Fruit fly (Drosophila melanogaster): ENCODE data around the gene Rchy1.

Rchy1 gene

DNA sequence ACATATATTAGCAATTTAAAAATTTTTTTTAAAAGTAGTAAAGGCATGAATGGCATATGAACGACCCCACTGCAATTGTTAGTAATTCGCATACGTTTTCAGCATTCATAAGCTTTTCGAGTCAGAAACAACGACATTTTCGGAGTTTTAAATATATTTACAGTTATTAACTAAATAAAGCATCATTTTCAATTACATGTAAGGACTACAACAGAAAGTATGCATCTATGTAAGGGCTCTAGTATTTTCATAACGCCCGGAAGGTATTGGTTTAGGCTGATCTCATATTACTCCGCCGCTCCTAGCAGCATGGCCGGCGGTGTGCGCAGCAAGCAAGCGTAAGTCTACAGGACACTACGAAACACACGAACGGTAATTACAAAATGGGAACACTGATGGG, 8.8 kb upstream of the Rchy1 start:
- TF ChIP-seq CG32121 (GFP tag; IDR thresholded peaks at IDR 0.05) (no peak), CG10348 (GFP tag; IDR thresholded peaks at IDR 0.05) (no peak), CG12605 (GFP tag; IDR thresholded peaks at IDR 0.05) (no peak)

DNA sequence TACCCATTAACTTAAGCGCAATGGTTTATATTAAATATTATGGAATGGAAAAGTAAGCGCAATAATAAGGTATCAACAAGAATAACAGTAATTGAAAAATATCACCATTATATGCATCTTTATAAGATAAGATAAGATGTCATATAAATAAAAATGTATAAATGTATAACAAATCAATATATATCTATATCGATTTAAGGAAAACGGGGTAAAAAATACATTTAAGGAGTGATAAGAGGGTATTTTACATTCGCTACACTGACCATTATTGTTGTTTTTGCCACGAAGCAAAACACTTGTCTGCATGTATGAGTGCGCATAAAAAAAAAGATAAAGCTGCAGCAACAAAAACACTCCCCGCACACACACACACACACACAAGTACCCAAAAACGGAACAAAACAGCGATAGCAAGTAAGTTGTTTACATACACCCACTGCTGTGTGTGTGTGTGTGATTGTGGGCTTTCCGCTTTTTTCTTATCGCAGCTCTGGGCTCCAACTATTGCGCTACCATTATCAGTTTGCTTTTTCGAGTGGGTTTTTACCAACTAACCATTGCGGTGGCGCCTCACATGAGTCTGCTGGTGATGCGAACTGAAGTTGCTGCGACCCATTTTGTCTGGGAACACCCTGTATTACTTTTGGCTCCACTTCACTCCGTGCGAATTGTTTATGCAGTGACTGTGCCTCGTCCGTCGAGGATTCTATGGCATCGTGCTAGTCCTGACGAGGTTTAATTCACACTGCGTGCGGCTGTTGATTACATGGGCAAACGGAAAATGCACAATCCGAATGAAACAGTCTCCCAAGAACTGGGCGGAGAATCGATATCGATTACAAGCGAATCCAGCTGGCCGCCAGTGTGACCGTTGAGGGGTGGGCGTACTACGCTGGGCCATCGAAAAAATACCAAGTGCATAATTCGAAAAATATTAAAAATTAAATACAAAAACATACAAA, 7.9 kb upstream of the Rchy1 start, which contains the start of gene mmy:
Gene mmy, minus strand, starts transcription at position 829 of the 962 bp plus-strand sequence.
- TF ChIP-seq CG4496 (GFP tag; IDR thresholded peaks at IDR 0.05) (peak; percentile 82), CG17806 (tag; optimal IDR thresholded peaks at IDR 0.05) (peak; percentile 57), CG34367 (tag; optimal IDR thresholded peaks at IDR 0.05) (peak; percentile 44), CG8159 (tag; optimal IDR thresholded peaks at IDR 0.05) (peak; percentile 83), rn (GFP tag; IDR thresholded peaks at IDR 0.05) (peak; percentile 38; the same call in 1 of the 2 replicates), Ets98B (GFP tag; IDR thresholded peaks at IDR 0.05) (peak; percentile 74), CG32121 (GFP tag; IDR thresholded peaks at IDR 0.05) (peak; percentile 67; the same call in 1 of the 2 replicates), EcR (GFP tag; optimal IDR thresholded peaks at IDR 0.05) (no peak), Pif1B (GFP tag; optimal IDR thresholded peaks at IDR 0.05) (peak; percentile 34), Pif1A (GFP tag; optimal IDR thresholded peaks at IDR 0.05) (peak; percentile 58), Snoo (tag; optimal IDR thresholded peaks at IDR 0.05) (peak; percentile 56), CG9948 (tag; optimal IDR thresholded peaks at IDR 0.05) (peak; percentile 75), CG14655 (GFP tag; optimal IDR thresholded peaks at IDR 0.05) (peak; percentile 72), CG8301 (tag; optimal IDR thresholded peaks at IDR 0.05) (peak; percentile 71), CG10348 (GFP tag; IDR thresholded peaks at IDR 0.05) (no peak), CG15710 (tag; optimal IDR thresholded peaks at IDR 0.05) (peak; percentile 77), CG12605 (GFP tag; IDR thresholded peaks at IDR 0.05) (peak; percentile 75), fd96Ca (GFP tag; IDR thresholded peaks at IDR 0.05) (peak; percentile 79; the same call in 2 of the 3 replicates), D1 (tag; optimal IDR thresholded peaks at IDR 0.05) (no peak), gl (tag; optimal IDR thresholded peaks at IDR 0.05) (peak; percentile 23), CG13204 (GFP tag; optimal IDR thresholded peaks at IDR 0.05) (peak; percentile 44)

DNA sequence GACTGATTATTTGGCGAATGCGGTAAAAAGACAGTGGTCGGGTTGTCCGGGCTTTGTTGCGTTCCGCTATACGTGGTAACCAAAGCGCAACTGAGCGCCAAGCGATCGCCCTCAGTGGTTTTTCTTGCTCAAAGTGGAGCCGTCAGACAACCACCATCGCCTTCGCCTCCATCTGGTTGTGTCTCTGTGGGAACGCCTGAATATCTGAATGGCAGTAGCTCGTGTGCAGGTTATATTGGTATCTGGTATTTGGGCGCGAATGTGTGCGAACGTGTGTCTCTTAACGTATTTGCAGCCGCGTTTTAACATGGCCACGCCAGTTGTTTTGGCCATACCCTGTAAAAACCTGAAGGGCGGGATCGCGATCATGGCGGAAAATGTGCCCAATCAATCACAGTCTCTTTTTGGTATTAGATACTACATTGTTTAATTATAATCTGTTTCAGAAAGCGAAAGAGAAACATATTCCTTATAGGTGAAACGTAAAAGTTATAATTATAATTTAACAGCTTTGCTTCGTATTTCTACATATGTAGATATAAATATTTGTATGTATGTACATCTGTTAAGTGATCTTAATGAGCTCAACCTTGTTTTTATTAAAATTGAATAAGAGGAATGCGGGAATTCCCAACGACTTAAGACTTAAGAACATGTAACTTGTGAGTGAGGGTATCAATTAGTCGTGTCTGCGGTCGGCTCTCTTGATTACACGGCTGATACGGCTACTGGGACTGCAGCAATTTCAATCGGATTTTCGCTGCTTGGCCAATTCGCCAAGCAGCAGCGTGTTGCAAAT, 6.7 kb upstream of the Rchy1 start:
- TF ChIP-seq Snoo (tag; optimal IDR thresholded peaks at IDR 0.05) (peak; percentile 36), fd96Ca (GFP tag; IDR thresholded peaks at IDR 0.05) (no peak), D1 (tag; optimal IDR thresholded peaks at IDR 0.05) (peak; percentile 21), CG34367 (tag; optimal IDR thresholded peaks at IDR 0.05) (peak; percentile 31), Ets98B (GFP tag; IDR thresholded peaks at IDR 0.05) (peak; percentile 8; the same call in 1 of the 2 replicates), CG15710 (tag; optimal IDR thresholded peaks at IDR 0.05) (peak; percentile 60), CG4496 (GFP tag; IDR thresholded peaks at IDR 0.05) (peak; percentile 44; the same call in 1 of the 3 replicates), Pif1A (GFP tag; optimal IDR thresholded peaks at IDR 0.05) (peak; percentile 46), Pif1B (GFP tag; optimal IDR thresholded peaks at IDR 0.05) (peak; percentile 31), CG17806 (tag; optimal IDR thresholded peaks at IDR 0.05) (peak; percentile 48), CG13204 (GFP tag; optimal IDR thresholded peaks at IDR 0.05) (no peak), CG9948 (tag; optimal IDR thresholded peaks at IDR 0.05) (peak; percentile 49), CG14655 (GFP tag; optimal IDR thresholded peaks at IDR 0.05) (peak; percentile 62), CG8159 (tag; optimal IDR thresholded peaks at IDR 0.05) (peak; percentile 69), CG12605 (GFP tag; IDR thresholded peaks at IDR 0.05) (no peak), EcR (GFP tag; optimal IDR thresholded peaks at IDR 0.05) (peak; percentile 9), gl (tag; optimal IDR thresholded peaks at IDR 0.05) (no peak), CG8301 (tag; optimal IDR thresholded peaks at IDR 0.05) (peak; percentile 68)

DNA sequence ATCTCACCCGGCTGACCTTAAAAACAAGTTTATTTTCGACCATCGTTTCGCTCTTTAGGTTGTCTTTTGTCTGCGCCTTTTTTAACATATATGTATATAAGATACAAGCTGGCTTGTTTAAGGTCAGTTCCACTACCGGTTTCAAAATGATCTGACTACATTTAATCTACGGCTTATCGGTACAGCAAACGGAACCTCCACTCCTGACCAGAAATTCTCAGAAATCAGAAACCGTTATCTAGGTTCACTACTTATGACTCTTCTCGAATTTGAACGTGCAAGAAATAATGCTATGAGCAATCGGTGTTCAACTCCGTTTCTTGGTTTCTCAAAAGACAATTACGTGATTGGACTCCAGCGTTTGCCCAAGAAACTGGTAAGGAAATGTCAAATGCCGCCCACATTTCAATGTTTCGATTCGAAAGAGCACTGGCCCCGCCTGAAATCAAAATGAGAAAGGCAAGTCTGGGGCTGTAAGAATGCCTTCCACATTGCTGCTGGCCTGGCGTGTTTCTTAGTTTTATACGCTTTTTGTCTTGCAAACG, 4.7 kb upstream of the Rchy1 start:
- TF ChIP-seq EcR (GFP tag; optimal IDR thresholded peaks at IDR 0.05) (peak; percentile 75), Snoo (tag; optimal IDR thresholded peaks at IDR 0.05) (no peak)

DNA sequence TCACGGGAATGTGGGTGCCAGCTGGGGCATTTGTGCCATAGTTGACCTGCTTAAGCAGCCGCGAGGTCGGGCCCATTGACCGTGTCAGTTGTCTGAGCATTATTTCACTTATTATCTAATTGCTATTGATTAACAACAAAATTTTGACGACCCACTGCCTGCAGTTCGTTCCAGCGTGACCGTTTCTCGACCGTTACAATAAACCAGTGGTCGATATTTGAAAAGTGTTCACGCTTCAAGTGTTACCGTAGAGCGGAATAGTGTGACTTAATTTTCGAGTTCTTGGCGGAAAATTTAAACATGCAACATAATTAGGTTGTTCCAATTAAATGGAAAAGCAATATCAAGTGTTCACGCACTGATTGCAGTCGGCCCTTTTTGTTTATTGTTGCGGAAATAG, 2.0 kb upstream of the Rchy1 start, which contains the start of gene HemK1:
Gene HemK1, minus strand, starts transcription at position 190 of the 400 bp plus-strand sequence.
- no peak for TF ChIP-seq CG17806 (tag; optimal IDR thresholded peaks at IDR 0.05)
- TF ChIP-seq CG14655 (GFP tag; optimal IDR thresholded peaks at IDR 0.05), result no peak
- TF ChIP-seq fd96Ca (GFP tag; IDR thresholded peaks at IDR 0.05), result no peak
- no peak for TF ChIP-seq Snoo (tag; optimal IDR thresholded peaks at IDR 0.05)
- TF ChIP-seq CG12605 (GFP tag; IDR thresholded peaks at IDR 0.05), result no peak
- no peak for TF ChIP-seq CG34367 (tag; optimal IDR thresholded peaks at IDR 0.05)
- no peak for TF ChIP-seq EcR (GFP tag; optimal IDR thresholded peaks at IDR 0.05)
- no peak for TF ChIP-seq CG8301 (tag; optimal IDR thresholded peaks at IDR 0.05)
